Worm (Caenorhabditis elegans): ENCODE measurements around the gene hst-1.
"Not testable (repeated sequence)": the region's sequence is repeated elsewhere in the genome, so short reads cannot be mapped to it uniquely, and the experiment has no call there.

The hst-1 gene

DNA sequence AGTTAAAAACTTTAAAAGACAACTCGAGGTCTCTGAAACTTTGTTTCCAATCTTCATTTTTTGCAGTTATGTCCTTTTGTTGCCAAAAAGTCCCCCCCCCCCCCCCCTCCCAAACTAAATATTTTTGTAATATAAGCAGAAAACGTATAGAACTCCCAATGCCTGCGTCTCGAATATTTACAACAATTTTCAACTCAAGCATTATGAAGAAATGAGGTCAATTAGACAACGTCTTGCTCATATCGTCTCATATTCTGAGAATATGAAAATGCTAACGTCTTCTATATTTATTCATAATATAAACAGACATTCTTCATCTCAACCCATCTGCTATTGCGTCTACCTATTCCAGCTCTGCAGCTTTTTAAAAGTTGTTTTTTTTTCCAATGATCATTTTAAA is 26.8 kb upstream of the hst-1 start, which contains the start of gene H23L24.1:
Gene H23L24.1, plus strand, starts transcription at position 301 of the 400 bp plus-strand sequence.
- TF ChIP-seq atf-7 (tag; optimal IDR thresholded peaks at IDR 0.05), result no peak

DNA sequence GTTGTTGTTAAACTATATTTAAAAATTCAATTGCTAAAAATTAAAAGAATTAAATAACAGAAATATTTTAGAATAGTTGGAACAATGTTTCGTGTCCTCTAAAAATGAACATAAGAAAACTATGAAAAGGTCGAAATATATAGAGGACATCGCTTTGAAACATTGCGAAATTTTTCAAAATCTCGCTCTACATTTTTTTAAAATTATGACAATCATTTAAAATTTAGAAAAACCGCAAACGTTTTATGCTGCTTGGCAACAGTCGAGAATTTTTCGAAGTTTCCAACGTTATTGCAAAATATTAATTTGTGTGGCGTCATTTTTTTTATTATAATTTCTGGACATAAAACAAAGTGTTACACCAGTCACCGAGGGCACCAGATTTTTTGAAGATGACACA is 23.7 kb upstream of the hst-1 start, which contains the start of the genes parg-2 and ipla-5:
Gene parg-2, minus strand, starts transcription at position 101 of the 400 bp plus-strand sequence.
Gene ipla-5, plus strand, starts transcription at position 216 of the 400 bp plus-strand sequence.
- not testable (repeated sequence) for TF ChIP-seq madf-8 (GFP tag; conservative IDR thresholded peaks at IDR 0.05); nhr-179 (tag; optimal IDR thresholded peaks at IDR 0.05); F37B4.10 (GFP tag; IDR thresholded peaks at IDR 0.05)

DNA sequence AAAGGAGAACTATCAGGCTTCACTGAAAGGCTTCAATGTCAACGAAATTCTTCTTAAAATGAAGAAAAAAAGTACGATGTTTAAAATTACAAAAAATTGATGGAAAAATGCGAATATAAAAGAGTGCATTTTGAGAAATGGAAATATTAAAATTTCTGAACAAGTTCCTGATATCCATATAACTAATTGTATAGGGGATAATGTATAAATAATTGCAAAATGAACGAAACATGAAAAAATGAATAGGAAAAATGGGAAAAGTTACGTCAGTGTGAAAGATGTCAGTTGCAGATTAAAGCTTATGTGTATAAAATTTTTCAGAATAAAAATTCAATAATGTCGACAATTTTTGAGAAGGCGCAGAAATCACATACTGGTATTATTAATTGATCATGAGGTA is 16.7 kb upstream of the hst-1 start:
- TF ChIP-seq ZK185.1 (tag; optimal IDR thresholded peaks at IDR 0.05; ENCODE audit: poor library complexity, severe bottlenecking) (no peak), hmg-20 (GFP tag; IDR thresholded peaks at IDR 0.05) (no peak), C17E4.6 (GFP tag; IDR thresholded peaks at IDR 0.05) (no peak), gei-17 (GFP tag; optimal IDR thresholded peaks at IDR 0.05) (no peak), F23B12.7 (tag; optimal IDR thresholded peaks at IDR 0.05; ENCODE audit: insufficient read depth) (no peak), madf-8 (GFP tag; conservative IDR thresholded peaks at IDR 0.05) (no peak), attf-3 (GFP tag; conservative IDR thresholded peaks at IDR 0.05) (no peak), Y67H2A.10 (GFP tag; conservative IDR thresholded peaks at IDR 0.05) (no peak), ceh-40 (GFP tag; IDR thresholded peaks at IDR 0.05) (no peak), snpc-1.1 (tag; optimal IDR thresholded peaks at IDR 0.05; ENCODE audit: insufficient read depth) (no peak), F37B4.10 (GFP tag; IDR thresholded peaks at IDR 0.05) (no peak), efl-1 (GFP tag; optimal IDR thresholded peaks at IDR 0.05) (no peak), ceh-58 (GFP tag; IDR thresholded peaks at IDR 0.05) (no peak), zfh-2 (GFP tag; conservative IDR thresholded peaks at IDR 0.05) (no peak)

DNA sequence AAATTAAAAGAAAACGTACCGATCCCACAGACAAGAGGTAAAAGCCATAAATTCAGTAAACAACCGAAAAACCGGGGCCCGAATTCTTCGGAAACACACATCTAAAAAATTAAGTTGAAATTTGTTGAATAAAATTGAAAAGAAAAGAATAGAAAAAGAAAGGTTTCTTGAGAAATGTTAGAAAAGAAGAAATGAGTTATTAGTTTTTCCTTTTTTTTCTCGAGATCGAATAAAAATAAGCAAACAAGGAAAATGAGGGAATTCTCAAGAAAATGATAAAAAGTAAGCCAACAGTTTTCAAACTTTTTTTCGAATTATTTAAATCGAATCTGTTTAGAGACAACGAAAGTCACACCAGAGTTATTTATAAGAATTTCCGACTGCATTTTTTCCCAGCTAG is 14.2 kb upstream of the hst-1 start, which contains the start of gene H23L24.4:
Gene H23L24.4, minus strand, starts transcription at position 101 of the 400 bp plus-strand sequence.
- TF ChIP-seq gei-17 (GFP tag; optimal IDR thresholded peaks at IDR 0.05) (no peak), ceh-40 (GFP tag; IDR thresholded peaks at IDR 0.05) (no peak), ceh-100 (GFP tag; IDR thresholded peaks at IDR 0.05) (no peak), lir-1 (GFP tag; conservative IDR thresholded peaks at IDR 0.05) (no peak), B0019.2 (GFP tag; conservative IDR thresholded peaks at IDR 0.05) (no peak), snpc-1.1 (tag; optimal IDR thresholded peaks at IDR 0.05; ENCODE audit: insufficient read depth) (no peak), ceh-27 (GFP tag; optimal IDR thresholded peaks at IDR 0.05) (no peak), B0261.1 (tag; optimal IDR thresholded peaks at IDR 0.05) (no peak), K11D2.4 (GFP tag; IDR thresholded peaks at IDR 0.05) (no peak), ztf-3 (GFP tag; optimal IDR thresholded peaks at IDR 0.05) (no peak), attf-3 (GFP tag; conservative IDR thresholded peaks at IDR 0.05) (no peak), snpc-4 (GFP tag; optimal IDR thresholded peaks at IDR 0.05) (no peak), snpc-4 (tag; optimal IDR thresholded peaks at IDR 0.05) (no peak), hsf-1 (GFP tag; IDR thresholded peaks at IDR 0.05) (no peak), hmg-1.2 (GFP tag; IDR thresholded peaks at IDR 0.05) (no peak), F49E8.2 (tag; optimal IDR thresholded peaks at IDR 0.05; ENCODE audit: insufficient read depth) (no peak), madf-3 (GFP tag; IDR thresholded peaks at IDR 0.05) (no peak), sptf-2 (GFP tag; optimal IDR thresholded peaks at IDR 0.05) (no peak), rpc-1 (optimal IDR thresholded peaks at IDR 0.05) (no peak), rpc-1 (tag; optimal IDR thresholded peaks at IDR 0.05) (no peak), rec-8 (tag; optimal IDR thresholded peaks at IDR 0.05) (no peak)
